Fruit fly (Drosophila melanogaster) Kc167 (cell line): ENCODE measurements around the gene Dup99B.

ENCODE experiments used
- Myc ChIP-seq: fragments of >200 bp; optimal IDR thresholded peaks from 2 replicates; lab custom pipeline; 2017; ENCODE audit warnings: missing external identifiers
- Sin3A ChIP-seq: fragments of >200 bp; optimal IDR thresholded peaks from 2 replicates; lab custom pipeline; 2018; ENCODE audit warnings: missing external identifiers
- h ChIP-seq: fragments of >200 bp; optimal IDR thresholded peaks from 3 replicates; lab custom pipeline; 2018; ENCODE audit warnings: missing external identifiers
- insv ChIP-seq: fragments of >200 bp; optimal IDR thresholded peaks from 3 replicates; lab custom pipeline; 2018; ENCODE audit warnings: missing external identifiers
- psq ChIP-seq: fragments of >200 bp; optimal IDR thresholded peaks from 2 replicates; lab custom pipeline; 2017; ENCODE audit warnings: missing external identifiers
- ttk ChIP-seq: sonication (Bioruptor generic); optimal IDR thresholded peaks from 2 replicates; lab custom pipeline; 2017; ENCODE audit warnings: missing external identifiers

DNA sequence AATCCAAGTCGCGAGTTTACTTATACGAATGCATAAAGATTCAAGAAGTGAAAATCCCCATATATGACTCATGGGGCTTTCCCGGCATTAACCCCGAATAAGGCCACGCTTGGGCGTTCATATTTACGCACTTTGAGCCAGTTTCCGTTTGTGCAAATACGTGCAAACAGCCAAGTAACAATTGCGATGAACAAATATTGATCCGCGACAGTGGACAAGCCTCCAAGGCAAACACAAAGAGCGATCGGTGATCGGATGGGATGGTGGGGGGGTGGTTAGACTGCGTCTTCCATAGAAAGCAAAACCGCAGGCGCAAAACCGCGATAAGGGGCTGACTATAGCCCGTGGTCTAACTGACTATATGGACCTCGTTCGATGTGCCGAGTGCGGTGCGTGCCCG, 42.0 kb upstream of the Dup99B start:
- no peak for TF ChIP-seq ttk (lab: Kevin White, UChicago)
- no peak for TF ChIP-seq insv (lab: Kevin White, UChicago)
- no peak for TF ChIP-seq h (lab: Kevin White, UChicago)
- TF ChIP-seq psq (lab: Kevin White, UChicago), result no peak
- TF ChIP-seq Sin3A (lab: Kevin White, UChicago), result no peak
- TF ChIP-seq Myc (lab: Kevin White, UChicago), result no peak
